Fruit fly (Drosophila melanogaster): ENCODE results near the gene yip7.

Gene yip7

dm6 chr3L:6084446-6084845 is 49.4 kb downstream of the yip7 start:
- no peak for TF ChIP-seq CG16863 (GFP tag; optimal IDR thresholded peaks at IDR 0.05)
- TF ChIP-seq lov (optimal IDR thresholded peaks at IDR 0.05), result no peak
- no peak for TF ChIP-seq lov (GFP tag; IDR thresholded peaks at IDR 0.05)
- TF ChIP-seq Ptx1 (GFP tag; IDR thresholded peaks at IDR 0.05), result 0 out of 2 replicates have a peak, but pooled peaks have one; percentile 12
- TF ChIP-seq cwo (GFP tag; optimal IDR thresholded peaks at IDR 0.05), result no peak
- TF ChIP-seq Drgx (GFP tag; IDR thresholded peaks at IDR 0.05), result peak; percentile 54; the same call in 1 of the 2 replicates
- TF ChIP-seq CG10543 (GFP tag; optimal IDR thresholded peaks at IDR 0.05), result no peak
- no peak for TF ChIP-seq ttk (GFP tag; IDR thresholded peaks at IDR 0.05)
- no peak for TF ChIP-seq run (tag; optimal IDR thresholded peaks at IDR 0.05)
- TF ChIP-seq Stat92E (GFP tag; optimal IDR thresholded peaks at IDR 0.05), result no peak
- TF ChIP-seq slbo (GFP tag; IDR thresholded peaks at IDR 0.05), result 0 out of 2 replicates have a peak, but pooled peaks have one; percentile 1
- TF ChIP-seq emc (GFP tag; optimal IDR thresholded peaks at IDR 0.05), result no peak
- TF ChIP-seq Blimp-1 (GFP tag; optimal IDR thresholded peaks at IDR 0.05), result no peak
- TF ChIP-seq CG6813 (GFP tag; optimal IDR thresholded peaks at IDR 0.05), result no peak
- TF ChIP-seq HLHmδ (GFP tag; optimal IDR thresholded peaks at IDR 0.05), result no peak
- TF ChIP-seq Bteb2 (GFP tag; optimal IDR thresholded peaks at IDR 0.05), result no peak
- no peak for TF ChIP-seq pzg (GFP tag; optimal IDR thresholded peaks at IDR 0.05)
- no peak for TF ChIP-seq bowl (GFP tag; IDR thresholded peaks at IDR 0.05)
- no peak for TF ChIP-seq CG12219 (GFP tag; optimal IDR thresholded peaks at IDR 0.05)
- no peak for TF ChIP-seq CG11085 (GFP tag; IDR thresholded peaks at IDR 0.05)
- peak; percentile 27 for TF ChIP-seq CG11504 (tag; optimal IDR thresholded peaks at IDR 0.05)
- no peak for TF ChIP-seq CG6272 (GFP tag; IDR thresholded peaks at IDR 0.05)
- no peak for TF ChIP-seq CG9727 (GFP tag; optimal IDR thresholded peaks at IDR 0.05)
- no peak for TF ChIP-seq pan (optimal IDR thresholded peaks at IDR 0.05)
- TF ChIP-seq pan (GFP tag; optimal IDR thresholded peaks at IDR 0.05 in 1 of 2, IDR thresholded peaks at IDR 0.05 in 1 of 2), result no peak
- no peak for TF ChIP-seq ase (GFP tag; IDR thresholded peaks at IDR 0.05)
- TF ChIP-seq croc (GFP tag; conservative IDR thresholded peaks at IDR 0.05), result no peak
- TF ChIP-seq gem (tag; optimal IDR thresholded peaks at IDR 0.05), result peak; percentile 45
- no peak for TF ChIP-seq ro (GFP tag; IDR thresholded peaks at IDR 0.05)
- TF ChIP-seq her (GFP tag; optimal IDR thresholded peaks at IDR 0.05), result no peak
- TF ChIP-seq CG33557 (GFP tag; optimal IDR thresholded peaks at IDR 0.05), result no peak
- no peak for TF ChIP-seq CG7271 (tag; optimal IDR thresholded peaks at IDR 0.05)

dm6 chr3L:6085157-6085556 is 50.1 kb downstream of the yip7 start:
- TF ChIP-seq Deaf1 (tag; optimal IDR thresholded peaks at IDR 0.05) (no peak), gcm (GFP tag; optimal IDR thresholded peaks at IDR 0.05) (peak; percentile 22), run (tag; optimal IDR thresholded peaks at IDR 0.05) (no peak), psq (GFP tag; optimal IDR thresholded peaks at IDR 0.05) (no peak), CG10366 (GFP tag; IDR thresholded peaks at IDR 0.05) (no peak), klu (GFP tag; IDR thresholded peaks at IDR 0.05) (no peak), dysf (GFP tag; IDR thresholded peaks at IDR 0.05) (peak; percentile 47; the same call in 2 of the 3 replicates), CG17612 (GFP tag; IDR thresholded peaks at IDR 0.05) (no peak), zf30C (GFP tag; optimal IDR thresholded peaks at IDR 0.05) (no peak), exex (tag; optimal IDR thresholded peaks at IDR 0.05) (no peak), ro (GFP tag; IDR thresholded peaks at IDR 0.05) (no peak), Ets97D (GFP tag; optimal IDR thresholded peaks at IDR 0.05) (no peak), inv (GFP tag; IDR thresholded peaks at IDR 0.05; ENCODE audit: partially characterized antibody) (no peak), CG10959 (GFP tag; IDR thresholded peaks at IDR 0.05) (no peak), CG11695 (GFP tag; IDR thresholded peaks at IDR 0.05) (no peak), CG6272 (GFP tag; IDR thresholded peaks at IDR 0.05) (no peak), CG7928 (GFP tag; optimal IDR thresholded peaks at IDR 0.05) (no peak), pnt (GFP tag; optimal IDR thresholded peaks at IDR 0.05) (no peak), cwo (GFP tag; optimal IDR thresholded peaks at IDR 0.05) (peak; percentile 12), bsh (GFP tag; optimal IDR thresholded peaks at IDR 0.05) (peak in 1 of 2 experiments; percentile 70), Hr51 (GFP tag; optimal IDR thresholded peaks at IDR 0.05) (peak in 1 of 2 experiments; percentile 42), scrt (GFP tag; optimal IDR thresholded peaks at IDR 0.05) (no peak), CG14710 (tag; optimal IDR thresholded peaks at IDR 0.05) (peak; percentile 19), Abd-B (GFP tag; optimal IDR thresholded peaks at IDR 0.05) (no peak)
